Worm (Caenorhabditis elegans): Measurements from ENCODE around the gene lcmt-1.

DNA sequence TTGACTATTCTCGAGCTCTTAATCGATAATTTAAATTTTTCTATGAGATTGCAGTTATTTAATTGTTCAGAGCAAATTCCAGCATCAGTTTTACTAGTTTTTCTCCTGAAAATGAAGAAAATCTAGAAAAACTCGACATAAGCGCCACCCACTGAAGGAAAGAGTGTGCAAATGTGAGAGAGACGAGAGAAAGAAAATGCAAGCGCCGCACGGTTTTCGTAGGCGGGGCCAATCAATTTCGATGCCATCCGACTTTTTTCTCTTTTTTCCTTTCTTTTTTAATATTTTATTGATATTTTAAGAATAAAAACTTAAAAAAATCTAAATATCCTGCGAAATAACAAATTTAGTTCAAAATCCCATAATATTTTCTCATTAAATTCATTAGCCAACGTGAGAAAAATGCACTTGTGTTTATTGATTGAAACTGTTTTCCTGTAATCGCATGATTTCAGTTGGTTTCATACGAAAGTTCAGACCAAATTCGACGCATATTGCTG lies 10.7 kb upstream of the lcmt-1 start, which contains the start of gene cdk-12:
- TF ChIP-seq ceh-83 (GFP tag; optimal IDR thresholded peaks at IDR 0.05) (no peak), snpc-4 (tag; optimal IDR thresholded peaks at IDR 0.05) (no peak)
